Fruit fly (Drosophila melanogaster): Measurements from ENCODE around the gene SkpC.

SkpC gene

dm6 chrX:19815772-19816171 lies at the start of gene SkpC:
Gene SkpC, plus strand, starts transcription at chrX:19816072.
- TF ChIP-seq h (optimal IDR thresholded peaks at IDR 0.05) = no peak
- no peak for TF ChIP-seq Myc (optimal IDR thresholded peaks at IDR 0.05)
- no peak for TF ChIP-seq psq (optimal IDR thresholded peaks at IDR 0.05)
- no peak for TF ChIP-seq ttk (optimal IDR thresholded peaks at IDR 0.05)
- no peak for TF ChIP-seq insv (optimal IDR thresholded peaks at IDR 0.05)
- TF ChIP-seq Sin3A (optimal IDR thresholded peaks at IDR 0.05) = no peak

dm6 chrX:19769821-19770519 lies 45.9 kb upstream of the SkpC start:
- TF ChIP-seq Myc (optimal IDR thresholded peaks at IDR 0.05) (no peak), insv (optimal IDR thresholded peaks at IDR 0.05) (no peak), Sin3A (optimal IDR thresholded peaks at IDR 0.05) (no peak), h (optimal IDR thresholded peaks at IDR 0.05) (no peak), psq (optimal IDR thresholded peaks at IDR 0.05) (no peak), ttk (optimal IDR thresholded peaks at IDR 0.05) (no peak)

- TF ChIP-seq ttk (optimal IDR thresholded peaks at IDR 0.05) (no peak), Sin3A (optimal IDR thresholded peaks at IDR 0.05) (no peak), insv (optimal IDR thresholded peaks at IDR 0.05) (no peak), psq (optimal IDR thresholded peaks at IDR 0.05) (no peak), Myc (optimal IDR thresholded peaks at IDR 0.05) (no peak), h (optimal IDR thresholded peaks at IDR 0.05) (no peak)
Observed at dm6 chrX:19772002-19772622, 43.8 kb upstream of the SkpC start.

- no peak for TF ChIP-seq insv (optimal IDR thresholded peaks at IDR 0.05)
- TF ChIP-seq psq (optimal IDR thresholded peaks at IDR 0.05) = no peak
- TF ChIP-seq ttk (optimal IDR thresholded peaks at IDR 0.05) = no peak
- no peak for TF ChIP-seq Myc (optimal IDR thresholded peaks at IDR 0.05)
- TF ChIP-seq h (optimal IDR thresholded peaks at IDR 0.05) = no peak
- TF ChIP-seq Sin3A (optimal IDR thresholded peaks at IDR 0.05) = no peak
Observed at dm6 chrX:19773734-19774702, 41.9 kb upstream of the SkpC start.

dm6 chrX:19775055-19775645 lies 40.7 kb upstream of the SkpC start:
- no peak for TF ChIP-seq Myc (optimal IDR thresholded peaks at IDR 0.05)
- no peak for TF ChIP-seq ttk (optimal IDR thresholded peaks at IDR 0.05)
- TF ChIP-seq psq (optimal IDR thresholded peaks at IDR 0.05) = no peak
- TF ChIP-seq Sin3A (optimal IDR thresholded peaks at IDR 0.05) = no peak
- TF ChIP-seq h (optimal IDR thresholded peaks at IDR 0.05) = no peak

- no peak for TF ChIP-seq ttk (optimal IDR thresholded peaks at IDR 0.05)
- no peak for TF ChIP-seq Sin3A (optimal IDR thresholded peaks at IDR 0.05)
- TF ChIP-seq h (optimal IDR thresholded peaks at IDR 0.05) = no peak
- no peak for TF ChIP-seq psq (optimal IDR thresholded peaks at IDR 0.05)
- no peak for TF ChIP-seq Myc (optimal IDR thresholded peaks at IDR 0.05)
- TF ChIP-seq insv (optimal IDR thresholded peaks at IDR 0.05) = no peak
Observed at dm6 chrX:19781861-19782260, 34.0 kb upstream of the SkpC start.

dm6 chrX:19782736-19783325 lies 33.0 kb upstream of the SkpC start:
- TF ChIP-seq Sin3A (optimal IDR thresholded peaks at IDR 0.05) (no peak), h (optimal IDR thresholded peaks at IDR 0.05) (no peak), insv (optimal IDR thresholded peaks at IDR 0.05) (no peak), ttk (optimal IDR thresholded peaks at IDR 0.05) (no peak), Myc (optimal IDR thresholded peaks at IDR 0.05) (no peak), psq (optimal IDR thresholded peaks at IDR 0.05) (no peak)

- no peak for TF ChIP-seq Sin3A (optimal IDR thresholded peaks at IDR 0.05)
- TF ChIP-seq insv (optimal IDR thresholded peaks at IDR 0.05) = no peak
- no peak for TF ChIP-seq Myc (optimal IDR thresholded peaks at IDR 0.05)
- TF ChIP-seq h (optimal IDR thresholded peaks at IDR 0.05) = no peak
- TF ChIP-seq psq (optimal IDR thresholded peaks at IDR 0.05) = no peak
- no peak for TF ChIP-seq ttk (optimal IDR thresholded peaks at IDR 0.05)
Observed at dm6 chrX:19783457-19783856, 32.4 kb upstream of the SkpC start, which contains the start of gene zld. Gene zld, minus strand, starts transcription at chrX:19783548.

dm6 chrX:19784875-19785274 lies 31.0 kb upstream of the SkpC start:
- no peak for TF ChIP-seq h (optimal IDR thresholded peaks at IDR 0.05)
- TF ChIP-seq insv (optimal IDR thresholded peaks at IDR 0.05) = no peak
- TF ChIP-seq Sin3A (optimal IDR thresholded peaks at IDR 0.05) = no peak
- TF ChIP-seq ttk (optimal IDR thresholded peaks at IDR 0.05) = no peak
- no peak for TF ChIP-seq Myc (optimal IDR thresholded peaks at IDR 0.05)
- TF ChIP-seq psq (optimal IDR thresholded peaks at IDR 0.05) = no peak

- TF ChIP-seq Myc (optimal IDR thresholded peaks at IDR 0.05) (no peak), h (optimal IDR thresholded peaks at IDR 0.05) (no peak), psq (optimal IDR thresholded peaks at IDR 0.05) (no peak), insv (optimal IDR thresholded peaks at IDR 0.05) (no peak), ttk (optimal IDR thresholded peaks at IDR 0.05) (no peak), Sin3A (optimal IDR thresholded peaks at IDR 0.05) (no peak)
Observed at dm6 chrX:19785403-19785802, 30.5 kb upstream of the SkpC start.

- TF ChIP-seq psq (optimal IDR thresholded peaks at IDR 0.05) (no peak), insv (optimal IDR thresholded peaks at IDR 0.05) (no peak), Sin3A (optimal IDR thresholded peaks at IDR 0.05) (no peak), h (optimal IDR thresholded peaks at IDR 0.05) (no peak), Myc (optimal IDR thresholded peaks at IDR 0.05) (no peak), ttk (optimal IDR thresholded peaks at IDR 0.05) (no peak)
Observed at dm6 chrX:19786823-19787222, 29.0 kb upstream of the SkpC start.
